Fruit fly (Drosophila melanogaster): ENCODE results near the gene inaF-C.
"Not testable (repeated sequence)": the region's sequence is repeated elsewhere in the genome, so short reads cannot be mapped to it uniquely, and the experiment has no call there.

DNA sequence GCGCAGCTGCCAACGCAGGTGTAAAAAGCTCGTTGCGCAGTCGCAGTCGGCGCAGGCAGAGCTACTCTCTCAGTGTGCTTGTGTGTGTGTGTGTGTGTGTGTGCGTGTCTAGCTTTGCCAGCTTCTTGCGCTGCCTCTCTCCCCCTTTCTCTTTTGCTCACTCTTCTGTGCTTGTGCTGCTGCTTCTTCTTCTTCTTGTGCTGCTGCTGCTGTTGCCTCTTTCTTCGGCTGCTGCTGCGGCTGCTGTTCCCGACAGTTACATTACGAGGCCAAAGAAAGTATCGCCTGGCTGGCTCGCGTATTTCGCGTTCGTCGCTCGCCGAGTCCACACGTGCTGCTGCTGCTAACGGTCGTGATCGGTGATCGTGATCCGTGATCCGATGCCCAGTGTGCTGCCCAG, 22.4 kb upstream of the inaF-C start, which contains the start of gene m:
- not testable (repeated sequence) for TF ChIP-seq CG32767 (GFP tag; IDR thresholded peaks at IDR 0.05); Fer3 (tag; optimal IDR thresholded peaks at IDR 0.05); CG2202 (tag; optimal IDR thresholded peaks at IDR 0.05); Optix (GFP tag; IDR thresholded peaks at IDR 0.05); zfh1 (GFP tag; IDR thresholded peaks at IDR 0.05); CG33557 (GFP tag; optimal IDR thresholded peaks at IDR 0.05); lov (optimal IDR thresholded peaks at IDR 0.05); lov (GFP tag; IDR thresholded peaks at IDR 0.05); CG12942 (GFP tag; optimal IDR thresholded peaks at IDR 0.05); psq (GFP tag; optimal IDR thresholded peaks at IDR 0.05); CG14441 (GFP tag; IDR thresholded peaks at IDR 0.05); CG9797 (GFP tag; optimal IDR thresholded peaks at IDR 0.05); dmrt11E (tag; optimal IDR thresholded peaks at IDR 0.05)
